Worm (Caenorhabditis elegans): ENCODE data around the gene Y45G5AL.1.

The Y45G5AL.1 gene

ce11 chrV:4175624-4176023 is 31.3 kb downstream of the Y45G5AL.1 start, which contains the start of the genes coh-4 and pid-5:
coh-4 (minus strand) TSS chrV:4175640.
pid-5 (plus strand) TSS chrV:4175882.
- TF ChIP-seq hlh-6 (tag; optimal IDR thresholded peaks at IDR 0.05) (no peak), ceh-19 (GFP tag; optimal IDR thresholded peaks at IDR 0.05) (no peak), unc-42 (tag; optimal IDR thresholded peaks at IDR 0.05) (no peak), ceh-2 (tag; optimal IDR thresholded peaks at IDR 0.05) (no peak), fax-1 (tag; optimal IDR thresholded peaks at IDR 0.05) (no peak), fkh-10 (GFP tag; optimal IDR thresholded peaks at IDR 0.05) (no peak), hlh-30 (tag; optimal IDR thresholded peaks at IDR 0.05; ENCODE audit: insufficient read depth) (no peak), ceh-31 (tag; optimal IDR thresholded peaks at IDR 0.05) (no peak), hlh-8 (tag; optimal IDR thresholded peaks at IDR 0.05) (no peak), madf-2 (tag; optimal IDR thresholded peaks at IDR 0.05) (no peak), lin-11 (tag; optimal IDR thresholded peaks at IDR 0.05) (no peak)

- TF ChIP-seq tbx-7 (tag; optimal IDR thresholded peaks at IDR 0.05): no peak
- TF ChIP-seq K02D7.2 (tag; optimal IDR thresholded peaks at IDR 0.05): no peak
- TF ChIP-seq Y22D7AL.16 (tag; optimal IDR thresholded peaks at IDR 0.05): no peak
- no peak for TF ChIP-seq ceh-30 (tag; optimal IDR thresholded peaks at IDR 0.05)
- TF ChIP-seq ahr-1 (tag; optimal IDR thresholded peaks at IDR 0.05): no peak
- TF ChIP-seq ceh-48 (tag; optimal IDR thresholded peaks at IDR 0.05): no peak
- TF ChIP-seq tbx-2 (tag; optimal IDR thresholded peaks at IDR 0.05): no peak
- no peak for TF ChIP-seq ztf-16 (tag; optimal IDR thresholded peaks at IDR 0.05)
- TF ChIP-seq K09A11.1 (tag; optimal IDR thresholded peaks at IDR 0.05; ENCODE audit: insufficient read depth): no peak
- no peak for TF ChIP-seq npax-4 (tag; optimal IDR thresholded peaks at IDR 0.05)
- TF ChIP-seq ceh-2 (tag; optimal IDR thresholded peaks at IDR 0.05): no peak
- no peak for TF ChIP-seq ceh-24 (tag; optimal IDR thresholded peaks at IDR 0.05)
- TF ChIP-seq ref-2 (tag; optimal IDR thresholded peaks at IDR 0.05): no peak
- TF ChIP-seq unc-3 (GFP tag; conservative IDR thresholded peaks at IDR 0.05): no peak
- no peak for TF ChIP-seq unc-3 (tag; optimal IDR thresholded peaks at IDR 0.05)
- no peak for TF ChIP-seq fax-1 (tag; optimal IDR thresholded peaks at IDR 0.05)
- no peak for TF ChIP-seq F13H6.1 (tag; optimal IDR thresholded peaks at IDR 0.05)
- no peak for TF ChIP-seq gmeb-2 (tag; optimal IDR thresholded peaks at IDR 0.05)
- no peak for TF ChIP-seq ceh-45 (GFP tag; IDR thresholded peaks at IDR 0.05)
- TF ChIP-seq elt-2 (tag; optimal IDR thresholded peaks at IDR 0.05): no peak
Observed at ce11 chrV:4181272-4181671, 37.0 kb downstream of the Y45G5AL.1 start.

- TF ChIP-seq ceh-31 (tag; optimal IDR thresholded peaks at IDR 0.05): peak; percentile 61
- peak; percentile 76 for TF ChIP-seq tbx-7 (tag; optimal IDR thresholded peaks at IDR 0.05)
- TF ChIP-seq C08G9.2 (tag; optimal IDR thresholded peaks at IDR 0.05): peak; percentile 61
- TF ChIP-seq pax-1 (tag; optimal IDR thresholded peaks at IDR 0.05): no peak
- TF ChIP-seq tbx-2 (tag; optimal IDR thresholded peaks at IDR 0.05): peak; percentile 90
- TF ChIP-seq zip-5 (tag; optimal IDR thresholded peaks at IDR 0.05): peak; percentile 55
- no peak for TF ChIP-seq pha-4 (tag; optimal IDR thresholded peaks at IDR 0.05)
- TF ChIP-seq elt-2 (tag; optimal IDR thresholded peaks at IDR 0.05): peak; percentile 45
- TF ChIP-seq ceh-2 (tag; optimal IDR thresholded peaks at IDR 0.05): peak; percentile 61
- TF ChIP-seq lim-6 (tag; optimal IDR thresholded peaks at IDR 0.05): peak; percentile 43
- peak; percentile 27 for TF ChIP-seq ceh-14 (tag; optimal IDR thresholded peaks at IDR 0.05)
- TF ChIP-seq hlh-6 (tag; optimal IDR thresholded peaks at IDR 0.05): peak; percentile 52
- peak; percentile 38 for TF ChIP-seq rnt-1 (tag; optimal IDR thresholded peaks at IDR 0.05)
- TF ChIP-seq eyg-1 (tag; optimal IDR thresholded peaks at IDR 0.05): peak; percentile 14
- TF ChIP-seq fax-1 (tag; optimal IDR thresholded peaks at IDR 0.05): peak; percentile 58
- peak; percentile 23 for TF ChIP-seq ahr-1 (tag; optimal IDR thresholded peaks at IDR 0.05)
- no peak for TF ChIP-seq unc-3 (GFP tag; conservative IDR thresholded peaks at IDR 0.05)
- no peak for TF ChIP-seq unc-3 (tag; optimal IDR thresholded peaks at IDR 0.05)
- no peak for TF ChIP-seq fkh-6 (tag; optimal IDR thresholded peaks at IDR 0.05)
Observed at ce11 chrV:4181727-4182126, 37.4 kb downstream of the Y45G5AL.1 start.

ce11 chrV:4182546-4182945 is 38.2 kb downstream of the Y45G5AL.1 start:
- TF ChIP-seq sox-2 (GFP tag; IDR thresholded peaks at IDR 0.05): no peak
- no peak for TF ChIP-seq madf-2 (tag; optimal IDR thresholded peaks at IDR 0.05)
- TF ChIP-seq ceh-30 (tag; optimal IDR thresholded peaks at IDR 0.05): no peak
- TF ChIP-seq fkh-6 (tag; optimal IDR thresholded peaks at IDR 0.05): no peak
- no peak for TF ChIP-seq F13H6.1 (tag; optimal IDR thresholded peaks at IDR 0.05)
- no peak for TF ChIP-seq C38D4.7 (GFP tag; optimal IDR thresholded peaks at IDR 0.05)
- TF ChIP-seq ceh-9 (tag; optimal IDR thresholded peaks at IDR 0.05): no peak
- no peak for TF ChIP-seq hlh-15 (tag; optimal IDR thresholded peaks at IDR 0.05)
- TF ChIP-seq dmd-4 (tag; optimal IDR thresholded peaks at IDR 0.05; ENCODE audit: borderline replicate concordance): no peak
- TF ChIP-seq K02D7.2 (tag; optimal IDR thresholded peaks at IDR 0.05): no peak
- no peak for TF ChIP-seq gmeb-2 (tag; optimal IDR thresholded peaks at IDR 0.05)
- TF ChIP-seq Y22D7AL.16 (tag; optimal IDR thresholded peaks at IDR 0.05): no peak
- no peak for TF ChIP-seq hlh-13 (GFP tag; optimal IDR thresholded peaks at IDR 0.05)
- no peak for TF ChIP-seq tbx-2 (tag; optimal IDR thresholded peaks at IDR 0.05)
- no peak for TF ChIP-seq lin-11 (tag; optimal IDR thresholded peaks at IDR 0.05)
- no peak for TF ChIP-seq hlh-30 (tag; optimal IDR thresholded peaks at IDR 0.05; ENCODE audit: insufficient read depth)
- no peak for TF ChIP-seq che-1 (tag; optimal IDR thresholded peaks at IDR 0.05)
- no peak for TF ChIP-seq hlh-6 (tag; optimal IDR thresholded peaks at IDR 0.05)
- no peak for TF ChIP-seq ahr-1 (tag; optimal IDR thresholded peaks at IDR 0.05)
- no peak for TF ChIP-seq mec-3 (tag; optimal IDR thresholded peaks at IDR 0.05; ENCODE audit: borderline replicate concordance)

All from whole organism, late embryonic.